Fruit fly (Drosophila melanogaster): Measurements from ENCODE around the gene CG3402.

CG3402 gene

dm6 chr3L:642146-642864 lies 10.4 kb downstream of the CG3402 start (continued):
- TF ChIP-seq btn (GFP tag; optimal IDR thresholded peaks at IDR 0.05) (no peak), Oli (tag; optimal IDR thresholded peaks at IDR 0.05) (peak; percentile 76), CTCF (GFP tag; optimal IDR thresholded peaks at IDR 0.05) (no peak), CG6175 (GFP tag; IDR thresholded peaks at IDR 0.05) (no peak), CHES-1-like (GFP tag; optimal IDR thresholded peaks at IDR 0.05) (no peak), CG12942 (GFP tag; optimal IDR thresholded peaks at IDR 0.05) (peak; percentile 34), GATAe (GFP tag; conservative IDR thresholded peaks at IDR 0.05) (no peak), dmrt11E (tag; optimal IDR thresholded peaks at IDR 0.05) (peak; percentile 72), dpn (GFP tag; optimal IDR thresholded peaks at IDR 0.05) (peak in 1 of 2 experiments; percentile 50), lola (GFP tag; optimal IDR thresholded peaks at IDR 0.05) (peak in 1 of 3 experiments; percentile 77), caup (GFP tag; optimal IDR thresholded peaks at IDR 0.05; ENCODE audit: severe bottlenecking) (no peak), CG34422 (GFP tag; IDR thresholded peaks at IDR 0.05) (0 out of 3 replicates have a peak, but pooled peaks have one; percentile 42), grau (tag; optimal IDR thresholded peaks at IDR 0.05) (peak; percentile 71), CG7556 (GFP tag; optimal IDR thresholded peaks at IDR 0.05) (peak; percentile 70), Sox100B (GFP tag; optimal IDR thresholded peaks at IDR 0.05) (peak; percentile 81), Kr (GFP tag; optimal IDR thresholded peaks at IDR 0.05) (no peak), jigr1 (GFP tag; IDR thresholded peaks at IDR 0.05) (no peak), gsb-n (tag; optimal IDR thresholded peaks at IDR 0.05) (peak; percentile 55), CG32772 (GFP tag; IDR thresholded peaks at IDR 0.05) (no peak), ttk (GFP tag; IDR thresholded peaks at IDR 0.05) (0 out of 2 replicates have a peak, but pooled peaks have one; percentile 33), CG3407 (GFP tag; optimal IDR thresholded peaks at IDR 0.05) (peak; percentile 24), Atf6 (GFP tag; IDR thresholded peaks at IDR 0.05) (peak; percentile 53; the same call in 1 of the 2 replicates), CG4854 (GFP tag; optimal IDR thresholded peaks at IDR 0.05) (no peak), yki (optimal IDR thresholded peaks at IDR 0.05) (no peak), CG7357 (GFP tag; IDR thresholded peaks at IDR 0.05) (peak; percentile 37; the same call in 1 of the 3 replicates), Ets97D (GFP tag; optimal IDR thresholded peaks at IDR 0.05) (no peak), CG10147 (GFP tag; optimal IDR thresholded peaks at IDR 0.05) (peak; percentile 52), H2.0 (GFP tag; IDR thresholded peaks at IDR 0.05) (no peak; the same call in 1 of the 2 replicates), CG9727 (GFP tag; optimal IDR thresholded peaks at IDR 0.05) (peak; percentile 61), Sry-δ (GFP tag; optimal IDR thresholded peaks at IDR 0.05) (no peak), CG15696 (tag; optimal IDR thresholded peaks at IDR 0.05) (peak; percentile 43), CG9797 (GFP tag; optimal IDR thresholded peaks at IDR 0.05) (no peak), CG9215 (GFP tag; IDR thresholded peaks at IDR 0.05) (0 out of 2 replicates have a peak, but pooled peaks have one; percentile 20), CG10565 (GFP tag; optimal IDR thresholded peaks at IDR 0.05) (no peak), CG1233 (GFP tag; optimal IDR thresholded peaks at IDR 0.05) (peak; percentile 42), CG18764 (GFP tag; optimal IDR thresholded peaks at IDR 0.05) (no peak), CG34376 (GFP tag; optimal IDR thresholded peaks at IDR 0.05) (no peak), pfk (GFP tag; optimal IDR thresholded peaks at IDR 0.05) (no peak), Jarid2 (GFP tag; optimal IDR thresholded peaks at IDR 0.05) (peak; percentile 1), cad (GFP tag; optimal IDR thresholded peaks at IDR 0.05) (no peak), CG8388 (GFP tag; optimal IDR thresholded peaks at IDR 0.05) (peak; percentile 76), HmgZ (tag; optimal IDR thresholded peaks at IDR 0.05) (no peak), CG14965 (GFP tag; optimal IDR thresholded peaks at IDR 0.05; ENCODE audit: borderline replicate concordance) (no peak), CG7987 (GFP tag; optimal IDR thresholded peaks at IDR 0.05) (no peak), HLHmδ (GFP tag; optimal IDR thresholded peaks at IDR 0.05) (no peak), CG7839 (tag; optimal IDR thresholded peaks at IDR 0.05) (peak; percentile 70), CG8478 (optimal IDR thresholded peaks at IDR 0.05) (no peak), pho (GFP tag; optimal IDR thresholded peaks at IDR 0.05) (no peak), zf30C (GFP tag; optimal IDR thresholded peaks at IDR 0.05) (peak; percentile 84), ac (GFP tag; optimal IDR thresholded peaks at IDR 0.05) (peak; percentile 2)

Data from whole organism, embryonic.